Worm (Caenorhabditis elegans): ENCODE measurements around the gene C38C3.6.

C38C3.6 gene

DNA sequence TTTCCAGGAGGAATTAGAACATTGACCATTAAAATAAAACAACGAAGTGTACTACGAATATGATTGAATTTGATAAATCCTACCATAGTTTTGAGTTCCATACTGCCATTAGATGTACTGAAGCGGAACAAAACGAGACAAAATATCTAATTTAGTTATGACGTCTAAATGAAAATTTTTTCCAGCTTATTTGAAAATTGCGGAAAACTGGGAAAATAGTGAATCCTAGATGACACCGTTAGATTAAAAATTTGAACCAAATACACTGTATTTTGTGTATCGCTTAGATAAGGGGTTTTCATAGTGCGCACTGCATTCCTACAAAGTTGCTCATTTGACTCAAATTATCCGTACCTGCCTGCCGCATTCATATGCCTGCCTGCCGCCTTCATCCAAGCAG lies 39.7 kb upstream of the C38C3.6 start, which contains the start of gene K02H11.4:
K02H11.4 (minus strand) TSS at position 101 of the 400 bp plus-strand sequence.
- TF ChIP-seq hlh-6 (tag; optimal IDR thresholded peaks at IDR 0.05) (no peak), nhr-232 (tag; optimal IDR thresholded peaks at IDR 0.05) (no peak), C08G9.2 (tag; optimal IDR thresholded peaks at IDR 0.05) (no peak), C38D4.7 (GFP tag; optimal IDR thresholded peaks at IDR 0.05) (no peak), hlh-8 (tag; optimal IDR thresholded peaks at IDR 0.05) (no peak)

DNA sequence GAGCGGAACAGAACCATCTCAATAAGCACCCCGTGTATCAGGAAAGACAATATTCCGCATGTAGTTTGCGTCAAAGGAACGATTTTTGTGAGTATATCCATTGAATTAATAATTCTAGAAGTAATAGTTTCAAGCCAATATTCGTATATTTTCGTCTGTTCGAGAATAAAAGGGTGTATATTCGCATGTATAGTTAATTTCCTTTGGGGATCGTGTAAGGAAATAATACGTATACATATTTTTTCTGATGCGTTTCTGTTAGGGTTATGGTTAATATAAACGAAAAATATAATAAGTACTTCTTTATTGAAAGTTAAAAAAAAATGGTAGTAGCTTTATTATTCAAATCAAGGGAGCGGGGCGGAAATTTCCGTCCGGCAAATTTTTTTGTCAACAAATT lies 36.6 kb upstream of the C38C3.6 start, which contains the start of gene str-236:
str-236 (minus strand) TSS at position 101 of the 400 bp plus-strand sequence.
- TF ChIP-seq lin-11 (tag; optimal IDR thresholded peaks at IDR 0.05) (no peak), mec-3 (tag; optimal IDR thresholded peaks at IDR 0.05; ENCODE audit: borderline replicate concordance) (no peak), ceh-48 (tag; optimal IDR thresholded peaks at IDR 0.05) (no peak), lim-6 (tag; optimal IDR thresholded peaks at IDR 0.05) (no peak), unc-42 (tag; optimal IDR thresholded peaks at IDR 0.05) (no peak), hlh-8 (tag; optimal IDR thresholded peaks at IDR 0.05) (no peak), gmeb-2 (tag; optimal IDR thresholded peaks at IDR 0.05) (no peak), ttx-3 (tag; optimal IDR thresholded peaks at IDR 0.05) (no peak), ceh-6 (GFP tag; optimal IDR thresholded peaks at IDR 0.05) (no peak), ets-4 (tag; optimal IDR thresholded peaks at IDR 0.05) (no peak), syd-9 (tag; optimal IDR thresholded peaks at IDR 0.05) (no peak), ceh-22 (tag; optimal IDR thresholded peaks at IDR 0.05) (no peak)

DNA sequence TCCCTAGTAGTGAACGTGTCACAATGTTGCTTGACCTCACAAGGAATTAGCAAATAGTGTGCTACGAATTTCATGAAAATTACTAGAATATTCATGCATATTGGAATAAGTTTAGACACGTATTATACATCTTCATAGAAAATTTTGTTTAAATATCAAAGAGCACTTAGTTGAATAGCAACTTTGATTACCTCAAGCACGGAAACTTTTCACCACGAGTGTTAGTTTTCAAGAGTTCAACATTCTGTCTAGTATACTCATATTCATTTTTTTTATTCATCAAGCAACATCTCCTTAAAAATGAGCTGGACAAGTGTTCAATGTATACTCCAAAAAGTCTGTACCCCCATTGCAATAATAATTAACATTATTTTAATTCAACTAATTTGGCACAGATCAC lies 31.1 kb upstream of the C38C3.6 start, which contains the start of gene str-243:
str-243 (plus strand) TSS at position 301 of the 400 bp plus-strand sequence.
- TF ChIP-seq hlh-30 (tag; optimal IDR thresholded peaks at IDR 0.05; ENCODE audit: insufficient read depth) (no peak), unc-42 (tag; optimal IDR thresholded peaks at IDR 0.05) (no peak), ttx-3 (tag; optimal IDR thresholded peaks at IDR 0.05) (no peak), F13H6.1 (tag; optimal IDR thresholded peaks at IDR 0.05) (no peak), dmd-4 (tag; optimal IDR thresholded peaks at IDR 0.05; ENCODE audit: borderline replicate concordance) (no peak), ceh-19 (GFP tag; optimal IDR thresholded peaks at IDR 0.05) (no peak), hlh-13 (GFP tag; optimal IDR thresholded peaks at IDR 0.05) (no peak), pros-1 (tag; optimal IDR thresholded peaks at IDR 0.05) (no peak), Y22D7AL.16 (tag; optimal IDR thresholded peaks at IDR 0.05) (no peak), ets-4 (tag; optimal IDR thresholded peaks at IDR 0.05) (no peak)

DNA sequence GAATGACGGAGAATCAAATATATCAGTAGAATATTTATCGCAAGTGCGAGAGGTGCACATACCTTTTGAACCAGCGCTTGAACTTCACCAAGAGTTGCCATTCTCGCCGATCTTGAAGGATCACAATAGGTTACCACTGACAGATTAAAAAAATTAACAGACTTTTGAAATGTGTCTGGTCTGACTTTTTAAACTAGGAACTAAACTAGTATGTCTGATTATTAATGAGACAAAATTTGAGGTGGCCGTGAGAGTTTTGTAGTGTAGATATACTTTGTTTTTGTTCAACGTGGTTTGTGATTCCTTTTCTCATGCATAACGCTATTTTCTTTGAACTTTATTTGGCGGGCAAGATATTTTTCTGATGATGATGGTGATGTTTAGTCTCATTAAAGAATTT lies 30.4 kb upstream of the C38C3.6 start, which contains the start of gene str-240:
str-240 (minus strand) TSS at position 101 of the 400 bp plus-strand sequence.
- TF ChIP-seq lin-11 (tag; optimal IDR thresholded peaks at IDR 0.05) (no peak), hlh-30 (tag; optimal IDR thresholded peaks at IDR 0.05; ENCODE audit: insufficient read depth) (no peak), ceh-2 (tag; optimal IDR thresholded peaks at IDR 0.05) (no peak), madf-2 (tag; optimal IDR thresholded peaks at IDR 0.05) (no peak), C08G9.2 (tag; optimal IDR thresholded peaks at IDR 0.05) (no peak), pros-1 (tag; optimal IDR thresholded peaks at IDR 0.05) (no peak), nhr-232 (tag; optimal IDR thresholded peaks at IDR 0.05) (no peak), pha-4 (tag; optimal IDR thresholded peaks at IDR 0.05) (no peak)

DNA sequence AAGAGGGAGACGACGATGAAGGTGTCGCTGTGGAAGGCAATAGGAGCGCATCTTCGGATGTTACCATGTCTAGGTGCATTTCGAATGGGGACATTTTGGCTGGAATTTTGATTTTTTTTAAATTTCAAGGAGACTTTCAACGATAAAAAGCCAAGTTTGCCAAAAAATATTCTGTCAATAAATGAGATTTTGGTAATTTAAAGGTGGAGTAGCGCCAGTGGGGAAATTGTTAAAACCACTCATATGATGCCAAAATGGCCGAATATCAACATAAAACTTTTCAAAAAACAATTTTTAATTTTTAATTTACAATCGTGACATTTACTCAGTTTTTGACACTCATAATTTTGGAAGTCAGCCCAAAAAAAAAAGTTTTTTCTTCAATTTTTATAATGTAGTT lies 20.1 kb upstream of the C38C3.6 start, which contains the start of gene nhr-260:
nhr-260 (minus strand) TSS at position 101 of the 400 bp plus-strand sequence.
- TF ChIP-seq fkh-6 (tag; optimal IDR thresholded peaks at IDR 0.05), result no peak
- TF ChIP-seq lin-11 (tag; optimal IDR thresholded peaks at IDR 0.05), result no peak
- TF ChIP-seq che-1 (tag; optimal IDR thresholded peaks at IDR 0.05), result no peak
- TF ChIP-seq sdc-2 (tag; optimal IDR thresholded peaks at IDR 0.05), result no peak
- no peak for TF ChIP-seq pax-1 (tag; optimal IDR thresholded peaks at IDR 0.05)
- no peak for TF ChIP-seq pag-3 (tag; optimal IDR thresholded peaks at IDR 0.05; ENCODE audit: borderline replicate concordance)
- TF ChIP-seq ceh-30 (tag; optimal IDR thresholded peaks at IDR 0.05), result no peak
- no peak for TF ChIP-seq Y22D7AL.16 (tag; optimal IDR thresholded peaks at IDR 0.05)
- TF ChIP-seq ets-4 (tag; optimal IDR thresholded peaks at IDR 0.05), result no peak
- no peak for TF ChIP-seq pha-4 (tag; optimal IDR thresholded peaks at IDR 0.05)
- TF ChIP-seq dve-1 (tag; optimal IDR thresholded peaks at IDR 0.05), result no peak
